Worm (Caenorhabditis elegans): ENCODE data around the gene F53C11.5.

Gene F53C11.5

ce11 chrV:13790117-13790516 lies 2.8 kb downstream of the F53C11.5 start:
- no peak for TF ChIP-seq F52B5.7 (tag; optimal IDR thresholded peaks at IDR 0.05)
- no peak for TF ChIP-seq cebp-1 (GFP tag; IDR thresholded peaks at IDR 0.05)
- peak; percentile 57 for TF ChIP-seq cebp-1 (tag; optimal IDR thresholded peaks at IDR 0.05)

ce11 chrV:13790557-13790956 lies 3.2 kb downstream of the F53C11.5 start:
- TF ChIP-seq tlf-1 (GFP tag; optimal IDR thresholded peaks at IDR 0.05) = no peak
- no peak for TF ChIP-seq attf-6 (GFP tag; IDR thresholded peaks at IDR 0.05)
- no peak for TF ChIP-seq egl-44 (GFP tag; IDR thresholded peaks at IDR 0.05)
- TF ChIP-seq fkh-3 (tag; optimal IDR thresholded peaks at IDR 0.05) = no peak
- TF ChIP-seq sdz-38 (tag; optimal IDR thresholded peaks at IDR 0.05) = no peak
- TF ChIP-seq ets-4 (GFP tag; optimal IDR thresholded peaks at IDR 0.05) = no peak

ce11 chrV:13794046-13794445 lies 6.7 kb downstream of the F53C11.5 start:
- TF ChIP-seq Y53G8AR.9 (GFP tag; conservative IDR thresholded peaks at IDR 0.05) (no peak), zfh-2 (GFP tag; conservative IDR thresholded peaks at IDR 0.05) (peak; percentile 72), hmg-20 (GFP tag; IDR thresholded peaks at IDR 0.05) (no peak), efl-1 (GFP tag; optimal IDR thresholded peaks at IDR 0.05) (no peak), ztf-3 (GFP tag; optimal IDR thresholded peaks at IDR 0.05) (no peak), K12H6.12 (tag; optimal IDR thresholded peaks at IDR 0.05) (no peak), ekl-4 (GFP tag; IDR thresholded peaks at IDR 0.05) (no peak), aptf-2 (GFP tag; conservative IDR thresholded peaks at IDR 0.05) (no peak), T26A5.8 (tag; optimal IDR thresholded peaks at IDR 0.05) (no peak), dox-1 (GFP tag; IDR thresholded peaks at IDR 0.05) (0 out of 2 replicates have a peak, but pooled peaks have one; percentile 38), mcd-1 (GFP tag; IDR thresholded peaks at IDR 0.05) (no peak), athp-1 (tag; optimal IDR thresholded peaks at IDR 0.05) (no peak)

- no peak for TF ChIP-seq akir-1 (GFP tag; optimal IDR thresholded peaks at IDR 0.05)
- peak; percentile 58 for TF ChIP-seq B0336.3 (GFP tag; IDR thresholded peaks at IDR 0.05)
- 0 out of 2 replicates have a peak, but pooled peaks have one; percentile 9 for TF ChIP-seq C06A6.2 (GFP tag; conservative IDR thresholded peaks at IDR 0.05)
- no peak for TF ChIP-seq lir-1 (GFP tag; conservative IDR thresholded peaks at IDR 0.05)
- 0 out of 2 replicates have a peak, but pooled peaks have one; percentile 15 for TF ChIP-seq K11D2.4 (GFP tag; IDR thresholded peaks at IDR 0.05)
- TF ChIP-seq Y53F4B.3 (GFP tag; IDR thresholded peaks at IDR 0.05) = no peak
- peak; percentile 23 for TF ChIP-seq ztf-26 (tag; optimal IDR thresholded peaks at IDR 0.05)
- no peak for TF ChIP-seq madf-8 (GFP tag; conservative IDR thresholded peaks at IDR 0.05)
- TF ChIP-seq F37B4.10 (GFP tag; IDR thresholded peaks at IDR 0.05) = no peak
- TF ChIP-seq F39B2.1 (GFP tag; IDR thresholded peaks at IDR 0.05) = no peak
- TF ChIP-seq xnd-1 (tag; optimal IDR thresholded peaks at IDR 0.05) = no peak
- no peak for TF ChIP-seq lsy-27 (tag; optimal IDR thresholded peaks at IDR 0.05; ENCODE audit: borderline replicate concordance, insufficient read depth)
- peak; percentile 24 for TF ChIP-seq dpff-1 (tag; optimal IDR thresholded peaks at IDR 0.05)
- 0 out of 2 replicates have a peak, but pooled peaks have one; percentile 8 for TF ChIP-seq pbrm-1 (GFP tag; IDR thresholded peaks at IDR 0.05)
- TF ChIP-seq fkh-3 (tag; optimal IDR thresholded peaks at IDR 0.05) = no peak
- TF ChIP-seq F55B11.4 (tag; optimal IDR thresholded peaks at IDR 0.05; ENCODE audit: borderline replicate concordance, insufficient read depth) = no peak
- TF ChIP-seq bed-2 (GFP tag; IDR thresholded peaks at IDR 0.05) = no peak
- no peak for TF ChIP-seq ZK185.1 (tag; optimal IDR thresholded peaks at IDR 0.05; ENCODE audit: poor library complexity, severe bottlenecking)
- TF ChIP-seq nhr-179 (tag; optimal IDR thresholded peaks at IDR 0.05) = no peak
- no peak for TF ChIP-seq zfh-2 (GFP tag; conservative IDR thresholded peaks at IDR 0.05)
- TF ChIP-seq pha-4 (tag; optimal IDR thresholded peaks at IDR 0.05) = no peak
- no peak for TF ChIP-seq die-1 (tag; optimal IDR thresholded peaks at IDR 0.05)
- TF ChIP-seq hlh-26 (GFP tag; conservative IDR thresholded peaks at IDR 0.05) = no peak
- no peak for TF ChIP-seq hmg-1.2 (GFP tag; IDR thresholded peaks at IDR 0.05)
- 0 out of 2 replicates have a peak, but pooled peaks have one; percentile 29 for TF ChIP-seq ekl-4 (GFP tag; IDR thresholded peaks at IDR 0.05)
- TF ChIP-seq snpc-3.4 (tag; optimal IDR thresholded peaks at IDR 0.05) = no peak
- TF ChIP-seq repo-1 (tag; optimal IDR thresholded peaks at IDR 0.05) = no peak
Observed at ce11 chrV:13796246-13796776, 9.0 kb downstream of the F53C11.5 start, which contains the start of gene twk-32. Gene twk-32 (plus strand): TSS chrV:13796641.

All from whole organism, young adult.